Fruit fly (Drosophila melanogaster) whole organism, prepupa: ENCODE measurements around the gene Cypl.

Experiments
- CG11762 ChIP-seq: fragments of 200-800 bp; sonication (Bioruptor generic); optimal IDR thresholded peaks from 3 replicates; lab custom pipeline; 2016; ENCODE audit warnings: missing biosample characterization, missing genetic modification characterization; ENCODE audit not compliant: insufficient read depth
- CG1621 ChIP-seq: fragments of 200-800 bp; sonication (Bioruptor generic); optimal IDR thresholded peaks from 3 replicates; lab custom pipeline; 2018; ENCODE audit warnings: missing biosample characterization, mild to moderate bottlenecking, missing genetic modification characterization
- CG3032 ChIP-seq: fragments of 200-800 bp; optimal IDR thresholded peaks from 2 replicates; lab custom pipeline; 2019; ENCODE audit warnings: missing biosample characterization, mild to moderate bottlenecking, missing genetic modification characterization, moderate library complexity
- CG3919 ChIP-seq: fragments of 200-800 bp; sonication (Bioruptor generic); optimal IDR thresholded peaks from 3 replicates; lab custom pipeline; 2016; ENCODE audit warnings: missing biosample characterization, missing genetic modification characterization
- CG6854 ChIP-seq: fragments of 200-800 bp; sonication (Bioruptor generic); optimal IDR thresholded peaks from 2 replicates; lab custom pipeline; 2017; ENCODE audit warnings: missing biosample characterization, mild to moderate bottlenecking, missing genetic modification characterization
- Eip78C ChIP-seq: fragments of 200-800 bp; sonication (Bioruptor generic); peaks from one replicate; lab custom pipeline; 2016; ENCODE audit warnings: missing biosample characterization, missing genetic modification characterization
- Ets21C ChIP-seq: fragments of 200-800 bp; sonication (Bioruptor generic); optimal IDR thresholded peaks from 3 replicates; lab custom pipeline; 2016; ENCODE audit warnings: missing biosample characterization, missing genetic modification characterization
- dac ChIP-seq: fragments of 200-800 bp; sonication (Bioruptor generic); optimal IDR thresholded peaks from 2 replicates; lab custom pipeline; 2017; ENCODE audit warnings: missing biosample characterization, mild to moderate bottlenecking, missing genetic modification characterization
- fd85E ChIP-seq: fragments of 200-800 bp; sonication (Bioruptor generic); optimal IDR thresholded peaks from 3 replicates; lab custom pipeline; 2016; ENCODE audit warnings: missing biosample characterization, missing genetic modification characterization
- net ChIP-seq: fragments of 200-800 bp; sonication (Bioruptor generic); optimal IDR thresholded peaks from 3 replicates; lab custom pipeline; 2016; ENCODE audit warnings: missing biosample characterization, missing genetic modification characterization
- salr ChIP-seq, 2 experiments: fragments of 200-800 bp; sonication (Bioruptor generic); optimal IDR thresholded peaks; 3 replicates each; lab custom pipeline; 2016 to 2018; ENCODE audit warnings: missing biosample characterization in 2 of 2, missing genetic modification characterization in 2 of 2, mild to moderate bottlenecking in 1 of 2
- svp ChIP-seq: fragments of 200-800 bp; sonication (Bioruptor generic); peaks from one replicate; lab custom pipeline; 2016; ENCODE audit warnings: missing biosample characterization, missing genetic modification characterization

DNA sequence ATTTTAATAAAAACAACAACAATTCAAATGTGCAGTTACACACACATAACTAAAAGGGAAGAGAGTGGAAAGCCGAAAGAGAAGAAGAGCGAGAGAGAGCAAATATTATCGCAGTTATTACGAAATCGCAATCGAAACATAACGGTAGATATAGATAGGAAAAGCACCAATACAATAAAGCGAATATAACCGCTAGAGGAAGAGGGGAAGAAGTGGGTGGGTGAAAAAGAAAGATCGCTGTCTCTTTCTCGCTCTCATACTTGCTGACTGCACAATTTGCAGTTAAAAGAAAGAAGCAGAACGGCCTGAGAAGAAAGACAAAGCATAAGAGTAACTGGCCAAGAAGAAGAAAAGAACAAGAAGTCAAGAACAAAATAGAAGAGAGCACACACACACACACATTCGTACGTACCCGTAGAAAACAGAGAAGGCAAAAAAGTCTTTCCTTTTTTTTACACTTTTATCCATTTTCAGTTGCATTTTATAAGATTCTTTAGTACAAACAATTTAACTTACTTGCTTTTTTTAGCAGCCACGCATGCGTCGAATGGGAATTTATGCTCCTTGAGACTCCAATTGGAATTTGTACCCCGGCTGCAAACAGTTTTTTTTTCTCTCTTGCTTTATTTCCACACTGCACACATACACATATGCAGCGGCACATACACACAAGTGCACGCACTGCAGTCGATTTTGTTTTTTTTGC is 3.2 kb downstream of the Cypl start:
- TF ChIP-seq Eip78C (GFP tag; lab: Kevin White, UChicago) (peak; percentile 88), CG3919 (GFP tag; lab: Kevin White, UChicago) (no peak), Ets21C (GFP tag; lab: Kevin White, UChicago) (no peak), dac (GFP tag; lab: Kevin White, UChicago) (no peak), svp (GFP tag; lab: Kevin White, UChicago) (no peak), CG1621 (peak; percentile 51), CG3032 (tag; lab: Kevin White, UChicago) (no peak), CG11762 (GFP tag; lab: Kevin White, UChicago) (peak; percentile 28), CG6854 (GFP tag; lab: Kevin White, UChicago) (no peak), fd85E (GFP tag; lab: Kevin White, UChicago) (no peak), salr (GFP tag; optimal IDR thresholded peaks at IDR 0.05; lab: Kevin White, UChicago) (peak in 1 of 2 experiments; percentile 33), net (GFP tag; lab: Kevin White, UChicago) (peak; percentile 45)
